Worm (Caenorhabditis elegans): ENCODE measurements around the gene ooc-3.

Gene ooc-3

DNA sequence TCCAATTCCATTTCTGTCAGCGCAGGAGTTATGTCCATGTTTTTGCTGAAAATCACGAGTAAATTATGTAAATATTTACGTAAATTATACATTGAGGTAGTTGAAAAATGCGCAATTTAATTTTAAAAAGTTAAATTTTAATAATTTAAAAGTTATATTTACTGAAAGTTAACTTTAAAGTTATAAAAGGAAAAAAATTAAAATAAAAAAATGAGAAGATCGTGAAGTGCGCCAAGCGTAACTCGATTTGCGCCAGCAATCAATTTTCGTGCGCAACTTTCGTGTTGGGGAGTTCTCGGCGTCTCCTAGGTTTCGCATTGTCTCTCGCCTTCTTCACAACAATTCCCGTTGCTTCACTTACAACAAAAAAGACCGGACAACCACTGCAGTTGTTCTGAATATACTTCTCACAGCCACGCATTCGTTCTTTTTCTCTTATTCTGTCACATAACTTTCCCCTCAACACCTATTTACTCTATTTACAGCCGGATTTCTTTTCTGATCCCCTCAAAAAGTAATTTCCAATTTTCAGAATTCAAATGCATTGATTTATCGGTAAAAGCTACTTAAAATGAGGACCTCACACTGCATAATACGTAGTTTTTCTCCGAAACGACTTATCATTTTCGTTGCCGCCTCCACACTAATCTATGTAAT lies 21.5 kb downstream of the ooc-3 start, which contains the start of the genes metl-1 and W02B12.11 (continued):
- TF ChIP-seq nhr-84 (tag; optimal IDR thresholded peaks at IDR 0.05) (no peak), elt-2 (tag; optimal IDR thresholded peaks at IDR 0.05) (peak; percentile 41), blmp-1 (tag; optimal IDR thresholded peaks at IDR 0.05) (peak; percentile 66), lir-3 (tag; optimal IDR thresholded peaks at IDR 0.05; ENCODE audit: poor library complexity) (peak; percentile 30), pax-3 (tag; optimal IDR thresholded peaks at IDR 0.05) (peak; percentile 52), nhr-77 (tag; optimal IDR thresholded peaks at IDR 0.05) (peak; percentile 39), nhr-76 (tag; optimal IDR thresholded peaks at IDR 0.05) (no peak), isw-1 (GFP tag; IDR thresholded peaks at IDR 0.05) (peak; percentile 82), Y116A8C.19 (tag; optimal IDR thresholded peaks at IDR 0.05; ENCODE audit: borderline replicate concordance) (no peak), C04F5.9 (tag; optimal IDR thresholded peaks at IDR 0.05) (peak; percentile 69), ceh-82 (tag; optimal IDR thresholded peaks at IDR 0.05) (peak; percentile 86 to 93 (median 90)), alr-1 (tag; optimal IDR thresholded peaks at IDR 0.05; ENCODE audit: borderline replicate concordance) (no peak), hlh-4 (tag; optimal IDR thresholded peaks at IDR 0.05) (no peak), lin-15B (tag; optimal IDR thresholded peaks at IDR 0.05) (peak; percentile 69), sptf-1 (tag; optimal IDR thresholded peaks at IDR 0.05) (no peak), unc-86 (tag; optimal IDR thresholded peaks at IDR 0.05) (peak; percentile 82), jun-1 (tag; optimal IDR thresholded peaks at IDR 0.05) (peak; percentile 71), zip-4 (GFP tag; optimal IDR thresholded peaks at IDR 0.05) (peak; percentile 70), fkh-8 (tag; optimal IDR thresholded peaks at IDR 0.05) (peak; percentile 79), swsn-7 (tag; optimal IDR thresholded peaks at IDR 0.05) (peak; percentile 90), lin-13 (GFP tag; optimal IDR thresholded peaks at IDR 0.05) (peak; percentile 67), lin-14 (GFP tag; optimal IDR thresholded peaks at IDR 0.05) (no peak), ztf-4 (tag; optimal IDR thresholded peaks at IDR 0.05) (peak; percentile 80), zag-1 (tag; optimal IDR thresholded peaks at IDR 0.05) (peak; percentile 46), pqm-1 (tag; optimal IDR thresholded peaks at IDR 0.05) (no peak), nhr-28 (tag; optimal IDR thresholded peaks at IDR 0.05) (no peak), fkh-10 (GFP tag; optimal IDR thresholded peaks at IDR 0.05) (peak; percentile 51), nhr-85 (tag) (peak; percentile 91), nhr-90 (tag; optimal IDR thresholded peaks at IDR 0.05; ENCODE audit: poor library complexity) (peak; percentile 92), egl-27 (tag; optimal IDR thresholded peaks at IDR 0.05) (no peak), unc-130 (tag; optimal IDR thresholded peaks at IDR 0.05) (peak; percentile 80), skn-1 (tag; optimal IDR thresholded peaks at IDR 0.05) (peak; percentile 72), nhr-237 (tag; optimal IDR thresholded peaks at IDR 0.05) (no peak), aha-1 (tag; optimal IDR thresholded peaks at IDR 0.05) (peak; percentile 74), xbp-1 (tag; optimal IDR thresholded peaks at IDR 0.05) (peak; percentile 85), nhr-11 (tag; optimal IDR thresholded peaks at IDR 0.05) (peak; percentile 49), ces-1 (GFP tag; optimal IDR thresholded peaks at IDR 0.05) (no peak), rnt-1 (tag; optimal IDR thresholded peaks at IDR 0.05) (peak; percentile 93), ceh-88 (GFP tag; IDR thresholded peaks at IDR 0.05) (0 out of 2 replicates have a peak, but pooled peaks have one; percentile 40), mep-1 (tag; optimal IDR thresholded peaks at IDR 0.05) (peak; percentile 96), lin-39 (tag; optimal IDR thresholded peaks at IDR 0.05) (peak; percentile 88), nhr-12 (tag; optimal IDR thresholded peaks at IDR 0.05) (no peak)

DNA sequence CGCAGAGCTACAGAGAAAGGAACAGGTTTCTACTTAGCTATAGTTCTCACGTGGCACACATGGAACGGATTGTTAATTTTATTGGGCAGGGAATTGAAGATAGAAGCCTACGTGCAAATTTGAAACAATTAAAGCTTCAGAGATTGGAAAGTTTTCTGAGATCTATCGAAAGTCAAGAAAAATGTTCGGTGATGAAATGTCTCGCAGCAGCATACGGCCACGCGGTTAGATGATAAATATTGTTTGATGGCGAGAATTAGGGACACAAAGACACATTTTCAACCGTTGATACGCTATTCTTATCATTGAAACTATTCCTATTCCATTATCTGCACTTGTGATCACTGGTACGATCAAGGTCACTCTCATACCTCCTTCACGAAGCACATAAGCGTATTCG lies 22.6 kb downstream of the ooc-3 start:
- TF ChIP-seq lin-35 (GFP tag; optimal IDR thresholded peaks at IDR 0.05) (peak in 1 of 2 experiments; percentile 56), skn-1 (tag; optimal IDR thresholded peaks at IDR 0.05) (no peak), ama-1 (optimal IDR thresholded peaks at IDR 0.05) (no peak), jun-1 (tag; optimal IDR thresholded peaks at IDR 0.05) (no peak), irx-1 (tag; optimal IDR thresholded peaks at IDR 0.05) (no peak), mdl-1 (tag; optimal IDR thresholded peaks at IDR 0.05) (peak in 1 of 2 experiments; percentile 71), alr-1 (tag; optimal IDR thresholded peaks at IDR 0.05; ENCODE audit: borderline replicate concordance) (no peak), nhr-237 (tag; optimal IDR thresholded peaks at IDR 0.05) (no peak), snu-23 (GFP tag; optimal IDR thresholded peaks at IDR 0.05) (peak; percentile 31), unc-98 (GFP tag; IDR thresholded peaks at IDR 0.05) (no peak), tbx-2 (tag; optimal IDR thresholded peaks at IDR 0.05) (peak; percentile 2), C16A3.4 (tag; optimal IDR thresholded peaks at IDR 0.05) (no peak), nhr-20 (tag; optimal IDR thresholded peaks at IDR 0.05) (peak; percentile 65), nhr-71 (tag; optimal IDR thresholded peaks at IDR 0.05) (peak; percentile 48), nhr-85 (tag) (peak; percentile 72), lin-14 (GFP tag; optimal IDR thresholded peaks at IDR 0.05) (peak; percentile 59), ceh-82 (tag; optimal IDR thresholded peaks at IDR 0.05) (no peak), sup-37 (GFP tag; optimal IDR thresholded peaks at IDR 0.05) (no peak), ceh-88 (GFP tag; IDR thresholded peaks at IDR 0.05) (no peak), blmp-1 (tag; optimal IDR thresholded peaks at IDR 0.05) (peak; percentile 97), nhr-90 (tag; optimal IDR thresholded peaks at IDR 0.05; ENCODE audit: poor library complexity) (peak; percentile 13)

Data from whole organism, L1 larva.